Fruit fly (Drosophila melanogaster): ENCODE data around the gene noi.

The noi gene

DNA sequence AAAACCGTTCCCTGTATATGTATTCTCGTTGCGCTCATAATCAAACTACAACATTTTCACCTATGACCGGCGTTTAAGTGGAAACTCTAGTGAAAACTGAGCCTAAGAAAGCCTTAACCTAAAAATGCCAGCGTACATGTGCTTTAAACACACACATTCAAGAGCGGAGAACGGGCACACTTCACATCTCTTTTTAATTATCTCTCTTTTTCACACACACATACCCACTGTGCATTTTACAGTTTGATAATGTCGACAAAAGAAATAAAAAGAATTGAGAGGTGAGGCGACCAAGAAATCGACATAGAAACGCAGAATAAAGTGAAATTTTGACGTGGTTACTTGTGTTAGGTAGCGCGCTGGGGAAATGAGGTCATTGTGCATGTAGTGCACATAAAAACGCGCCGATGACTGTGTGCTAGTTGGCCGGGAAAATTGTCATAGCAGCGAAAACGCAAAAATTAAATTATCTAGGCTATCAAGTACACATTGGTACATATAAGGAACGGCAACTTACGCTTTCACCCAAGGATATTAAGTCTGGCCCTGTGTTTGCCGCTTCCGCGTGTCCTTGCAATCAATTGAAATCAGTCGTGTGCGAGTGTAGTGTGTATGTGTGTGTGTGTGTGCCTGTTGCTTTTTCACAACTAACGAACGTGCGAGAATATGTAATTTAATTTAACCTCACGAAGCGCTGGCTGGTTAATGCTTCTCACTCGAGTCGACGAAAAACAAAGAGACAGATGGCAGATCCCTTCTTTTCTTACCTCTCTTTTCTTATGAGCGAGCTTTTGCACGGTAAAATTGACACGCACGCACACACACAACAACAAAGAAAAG is 8.5 kb upstream of the noi start (continued):
- TF ChIP-seq Dfd (GFP tag; optimal IDR thresholded peaks at IDR 0.05), result no peak
- TF ChIP-seq CG4707 (GFP tag; optimal IDR thresholded peaks at IDR 0.05), result peak; percentile 65
- no peak for TF ChIP-seq Lpt (GFP tag; optimal IDR thresholded peaks at IDR 0.05)
- peak; percentile 70 for TF ChIP-seq Med (GFP tag)
- TF ChIP-seq stc (GFP tag; IDR thresholded peaks at IDR 0.05), result no peak
- peak; percentile 22 for TF ChIP-seq CG1603 (tag; optimal IDR thresholded peaks at IDR 0.05)
- no peak for TF ChIP-seq CG8388 (GFP tag; optimal IDR thresholded peaks at IDR 0.05)
- TF ChIP-seq CG4282 (GFP tag; optimal IDR thresholded peaks at IDR 0.05), result peak; percentile 43
- no peak for TF ChIP-seq hkb (optimal IDR thresholded peaks at IDR 0.05)
- no peak for TF ChIP-seq hkb (GFP tag; IDR thresholded peaks at IDR 0.05)
- TF ChIP-seq Bdp1 (GFP tag; optimal IDR thresholded peaks at IDR 0.05), result no peak
- no peak for TF ChIP-seq gt (GFP tag; IDR thresholded peaks at IDR 0.05)

DNA sequence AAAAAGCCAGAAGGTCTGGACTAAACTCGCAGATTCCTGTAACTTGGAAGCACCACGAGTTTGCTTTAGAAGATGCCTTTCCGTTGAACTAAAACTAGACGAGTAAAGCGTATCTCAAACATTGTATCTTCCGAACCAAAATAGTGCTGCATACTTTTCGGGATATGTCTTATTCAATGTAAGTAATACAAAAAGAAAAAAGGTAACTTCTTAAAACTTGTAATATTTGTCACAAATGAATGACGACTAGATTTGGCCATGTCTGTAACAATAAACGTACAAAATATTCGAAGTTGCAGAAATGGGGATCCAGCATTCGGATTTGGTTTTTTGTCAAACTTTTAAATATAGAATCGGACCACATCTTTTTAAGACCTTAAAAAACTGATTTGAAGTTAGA is 3.6 kb upstream of the noi start:
- TF ChIP-seq CG7745 (tag; optimal IDR thresholded peaks at IDR 0.05) (no peak), CTCF (GFP tag; optimal IDR thresholded peaks at IDR 0.05) (peak; percentile 11), NfI (GFP tag; optimal IDR thresholded peaks at IDR 0.05) (no peak), Med (GFP tag) (peak; percentile 54), CG15073 (GFP tag; optimal IDR thresholded peaks at IDR 0.05) (peak; percentile 73), dmrt11E (tag; optimal IDR thresholded peaks at IDR 0.05) (no peak), CG2199 (GFP tag; IDR thresholded peaks at IDR 0.05) (peak; percentile 86; the same call in 2 of the 3 replicates), HmgZ (tag; optimal IDR thresholded peaks at IDR 0.05) (peak; percentile 33), nom (GFP tag; optimal IDR thresholded peaks at IDR 0.05) (peak; percentile 11), CG14710 (tag; optimal IDR thresholded peaks at IDR 0.05) (no peak), wdn (GFP tag; IDR thresholded peaks at IDR 0.05) (no peak)

DNA sequence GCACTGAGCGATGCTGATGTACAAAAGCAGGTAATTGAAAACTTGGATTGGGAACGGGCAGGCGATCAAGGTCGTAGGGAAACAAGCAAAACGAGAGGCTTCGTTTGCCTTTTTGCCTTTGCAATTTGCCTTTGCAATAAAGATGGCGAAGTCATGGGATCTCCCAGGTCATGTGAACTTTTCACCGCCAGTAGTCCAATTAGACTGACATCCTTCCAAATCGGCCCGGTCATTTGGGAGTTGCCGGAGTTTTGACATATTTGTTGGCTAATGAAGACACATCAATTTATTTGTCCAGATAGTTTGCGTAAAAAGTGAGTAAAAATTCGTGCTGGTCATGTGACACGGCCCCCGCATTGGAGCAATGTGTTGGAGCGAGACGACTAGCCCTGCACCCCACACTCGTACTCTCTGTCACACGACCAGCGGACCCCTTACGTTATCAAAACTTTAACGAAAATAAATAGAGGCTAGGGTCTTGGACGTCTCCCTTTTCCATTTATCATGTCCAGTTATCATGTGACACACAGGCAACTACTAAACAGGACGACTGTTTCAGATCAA is 832 bp upstream of the noi start:
- TF ChIP-seq CG17186 (GFP tag; optimal IDR thresholded peaks at IDR 0.05), result no peak
- TF ChIP-seq Nf-YA (GFP tag; IDR thresholded peaks at IDR 0.05), result no peak
- TF ChIP-seq ftz-f1 (GFP tag; optimal IDR thresholded peaks at IDR 0.05), result peak; percentile 63
- no peak for TF ChIP-seq gfzf (GFP tag; optimal IDR thresholded peaks at IDR 0.05)
- TF ChIP-seq yki (optimal IDR thresholded peaks at IDR 0.05), result no peak
- TF ChIP-seq CG8478 (optimal IDR thresholded peaks at IDR 0.05), result peak; percentile 17
- TF ChIP-seq MBD-R2 (GFP tag; IDR thresholded peaks at IDR 0.05), result no peak
- TF ChIP-seq Pdp1 (GFP tag; optimal IDR thresholded peaks at IDR 0.05), result peak in 1 of 2 experiments; percentile 64
- peak; percentile 28 for TF ChIP-seq phol (tag; optimal IDR thresholded peaks at IDR 0.05)
- no peak for TF ChIP-seq HLHmδ (GFP tag; optimal IDR thresholded peaks at IDR 0.05)
- TF ChIP-seq HLH4C (GFP tag; IDR thresholded peaks at IDR 0.05; ENCODE audit: partially characterized antibody), result peak; percentile 45; the same call in 1 of the 3 replicates
- TF ChIP-seq nerfin-2 (GFP tag; IDR thresholded peaks at IDR 0.05; ENCODE audit: partially characterized antibody), result 0 out of 2 replicates have a peak, but pooled peaks have one; percentile 28
- TF ChIP-seq inv (GFP tag; IDR thresholded peaks at IDR 0.05; ENCODE audit: partially characterized antibody), result no peak
- peak; percentile 5 for TF ChIP-seq CG34376 (GFP tag; optimal IDR thresholded peaks at IDR 0.05)
- TF ChIP-seq pho (GFP tag; optimal IDR thresholded peaks at IDR 0.05), result no peak
- TF ChIP-seq YL-1 (GFP tag; optimal IDR thresholded peaks at IDR 0.05), result peak; percentile 78
- peak; percentile 39 for TF ChIP-seq cad (GFP tag; optimal IDR thresholded peaks at IDR 0.05)
- peak; percentile 67; the same call in 2 of the 3 replicates for TF ChIP-seq sr (GFP tag; IDR thresholded peaks at IDR 0.05)
- peak; percentile 41 for TF ChIP-seq Deaf1 (tag; optimal IDR thresholded peaks at IDR 0.05)
- TF ChIP-seq mirr (GFP tag; optimal IDR thresholded peaks at IDR 0.05), result peak; percentile 24
- TF ChIP-seq danr (GFP tag; IDR thresholded peaks at IDR 0.05), result no peak
- peak; percentile 71 for TF ChIP-seq Elba2 (GFP tag; optimal IDR thresholded peaks at IDR 0.05)
- peak; percentile 73 for TF ChIP-seq Med (GFP tag)
- no peak for TF ChIP-seq Nf-YB (GFP tag; optimal IDR thresholded peaks at IDR 0.05)
- TF ChIP-seq HmgZ (tag; optimal IDR thresholded peaks at IDR 0.05), result peak; percentile 31
- no peak for TF ChIP-seq Dip3 (GFP tag; optimal IDR thresholded peaks at IDR 0.05)
- TF ChIP-seq Trl (optimal IDR thresholded peaks at IDR 0.05), result no peak
- TF ChIP-seq Trl (GFP tag; optimal IDR thresholded peaks at IDR 0.05), result no peak

All from whole organism, embryonic.